Worm (Caenorhabditis elegans) whole organism, L1 larva: ENCODE results near the gene acds-10.
A peak's percentile ranks its signal among the peaks of the same experiment; 100 is the strongest.

Experiments
- aha-1 ChIP-seq: fragments of 150-350 bp; optimal IDR thresholded peaks from 2 replicates; lab custom pipeline; 2014; ENCODE audit warnings: missing biosample characterization, missing genetic modification characterization
- dpl-1 ChIP-seq, 3 experiments: fragments of 150-350 bp in 2 of 3; sonication (generic microtip) in 1 of 3; optimal IDR thresholded peaks; 2 replicates each; lab custom pipeline; 2014 to 2017; ENCODE audit warnings: missing biosample characterization in 3 of 3, missing genetic modification characterization in 3 of 3, missing genetic modification reagents in 3 of 3
- elt-3 ChIP-seq, 6 experiments: fragments of 150-350 bp in 1 of 6; sonication (generic microtip); optimal IDR thresholded peaks; 2 replicates each; lab custom pipeline; 2017 to 2018; ENCODE audit warnings: missing biosample characterization in 6 of 6, missing genetic modification characterization in 6 of 6, inconsistent platforms in 1 of 6
- lin-13 ChIP-seq: fragments of 150-350 bp; optimal IDR thresholded peaks from 2 replicates; lab custom pipeline; 2014; ENCODE audit warnings: missing biosample characterization, missing genetic modification reagents, missing genetic modification characterization
- mep-1 ChIP-seq: fragments of 150-350 bp; optimal IDR thresholded peaks from 2 replicates; lab custom pipeline; 2014; ENCODE audit warnings: missing biosample characterization, missing genetic modification characterization
- nhr-11 ChIP-seq: fragments of 150-350 bp; optimal IDR thresholded peaks from 2 replicates; lab custom pipeline; 2014; ENCODE audit warnings: missing biosample characterization, missing genetic modification characterization
- nhr-237 ChIP-seq: fragments of 150-350 bp; optimal IDR thresholded peaks from 2 replicates; lab custom pipeline; 2014; ENCODE audit warnings: missing biosample characterization, missing genetic modification characterization
- pag-3 ChIP-seq: sonication (generic microtip); optimal IDR thresholded peaks from 2 replicates; lab custom pipeline; 2017; ENCODE audit warnings: missing genetic modification characterization, mild to moderate bottlenecking, missing compliant biosample characterization, antibody characterized with exemption, borderline replicate concordance; ENCODE audit not compliant: insufficient read depth
- rnt-1 ChIP-seq: sonication (generic microtip); optimal IDR thresholded peaks from 2 replicates; lab custom pipeline; 2016; ENCODE audit warnings: mild to moderate bottlenecking, missing genetic modification characterization, moderate library complexity, missing compliant biosample characterization
- skn-1 ChIP-seq: fragments of 150-350 bp; optimal IDR thresholded peaks from 2 replicates; lab custom pipeline; 2014; ENCODE audit warnings: missing biosample characterization, missing genetic modification characterization
- snpc-4 ChIP-seq: fragments of 150-350 bp; optimal IDR thresholded peaks from 2 replicates; lab custom pipeline; 2014; ENCODE audit warnings: missing biosample characterization, missing genetic modification characterization
- sup-37 ChIP-seq: fragments of 200-800 bp; sonication (Bioruptor generic); optimal IDR thresholded peaks from 2 replicates; lab custom pipeline; 2018; ENCODE audit warnings: mild to moderate bottlenecking, missing genetic modification characterization, missing compliant biosample characterization

ce11 chrV:5768292-5768695 is 20.7 kb downstream of the acds-10 start:
- TF ChIP-seq skn-1 (tag; lab: Kevin White, UChicago) (no peak), rnt-1 (tag; lab: Kevin White, UChicago) (peak; percentile 49), dpl-1 (GFP tag; optimal IDR thresholded peaks at IDR 0.05; lab: Kevin White, UChicago) (peak in 1 of 3 experiments; percentile 35), nhr-237 (tag; lab: Kevin White, UChicago) (no peak), lin-13 (peak; percentile 12), mep-1 (tag; lab: Kevin White, UChicago) (peak; percentile 10), snpc-4 (no peak), nhr-11 (tag; lab: Kevin White, UChicago) (no peak), elt-3 (tag; optimal IDR thresholded peaks at IDR 0.05; lab: Kevin White, UChicago) (peak in 5 of 6 experiments; percentile 72 to 92 (median 78)), sup-37 (no peak), aha-1 (no peak), pag-3 (tag; lab: Kevin White, UChicago) (no peak)
